Worm (Caenorhabditis elegans) whole organism, L1 larva: Measurements from ENCODE around the gene mlc-5.

Experiments
- C16A3.4 ChIP-seq: fragments of 150-350 bp; optimal IDR thresholded peaks from 2 replicates; lab custom pipeline; 2014; ENCODE audit warnings: missing biosample characterization, missing genetic modification characterization
- alr-1 ChIP-seq: fragments of 200-800 bp; sonication (Bioruptor generic); optimal IDR thresholded peaks from 2 replicates; lab custom pipeline; 2018; ENCODE audit warnings: borderline replicate concordance, mild to moderate bottlenecking, missing genetic modification characterization, missing compliant biosample characterization
- aly-2 ChIP-seq: fragments of 150-350 bp; optimal IDR thresholded peaks from 2 replicates; lab custom pipeline; 2014; ENCODE audit warnings: missing biosample characterization, missing genetic modification characterization
- blmp-1 ChIP-seq: fragments of 150-350 bp; optimal IDR thresholded peaks from 2 replicates; lab custom pipeline; 2014; ENCODE audit warnings: missing biosample characterization, missing genetic modification characterization
- ceh-63 ChIP-seq: fragments of 200-800 bp; sonication (Bioruptor generic); optimal IDR thresholded peaks from 2 replicates; lab custom pipeline; 2018; ENCODE audit warnings: mild to moderate bottlenecking, missing genetic modification characterization, missing compliant biosample characterization
- ceh-82 ChIP-seq, 3 experiments: fragments of 150-350 bp in 1 of 3; sonication (generic microtip) in 2 of 3; optimal IDR thresholded peaks; 2 replicates each; lab custom pipeline; 2014 to 2017; ENCODE audit warnings: missing biosample characterization in 3 of 3, missing genetic modification characterization in 3 of 3
- ceh-88 ChIP-seq: fragments of 200-800 bp; sonication (Bioruptor generic); IDR thresholded peaks from 2 replicates; pipeline ENCODE4 v1.3.6; 2022; ENCODE audit warnings: missing genetic modification characterization, missing compliant biosample characterization
- ceh-90 ChIP-seq: sonication (generic microtip); optimal IDR thresholded peaks from 2 replicates; lab custom pipeline; 2016; ENCODE audit warnings: missing genetic modification characterization, missing compliant biosample characterization
- dpl-1 ChIP-seq, 3 experiments: fragments of 150-350 bp in 2 of 3; sonication (generic microtip) in 1 of 3; optimal IDR thresholded peaks; 2 replicates each; lab custom pipeline; 2014 to 2017; ENCODE audit warnings: missing biosample characterization in 3 of 3, missing genetic modification characterization in 3 of 3, missing genetic modification reagents in 3 of 3
- dsc-1 ChIP-seq: sonication (generic microtip); optimal IDR thresholded peaks from 2 replicates; lab custom pipeline; 2016; ENCODE audit warnings: mild to moderate bottlenecking, missing genetic modification characterization, missing compliant biosample characterization
- efl-1 ChIP-seq, 4 experiments: fragments of 150-350 bp; optimal IDR thresholded peaks in 3 of 4; peaks in 1 of 4; 1 replicate in 1 of 4; 2 replicates in 3 of 4; lab custom pipeline; 2014; ENCODE audit warnings: missing biosample characterization in 2 of 4, missing genetic modification characterization in 2 of 4, missing genetic modification reagents in 2 of 4
- ets-5 ChIP-seq: fragments of 200-800 bp; sonication (Bioruptor generic); IDR thresholded peaks from 2 replicates; pipeline ENCODE4 v1.3.6; 2022; ENCODE audit warnings: missing genetic modification characterization, missing compliant biosample characterization
- fkh-10 ChIP-seq: sonication (generic microtip); optimal IDR thresholded peaks from 2 replicates; lab custom pipeline; 2017; ENCODE audit warnings: missing biosample characterization, missing genetic modification reagents, missing genetic modification characterization
- fkh-4 ChIP-seq: sonication (generic microtip); optimal IDR thresholded peaks from 2 replicates; lab custom pipeline; 2016; ENCODE audit warnings: missing compliant biosample characterization, missing genetic modification characterization, borderline replicate concordance
- fos-1 ChIP-seq: fragments of 150-350 bp; optimal IDR thresholded peaks from 2 replicates; lab custom pipeline; 2014; ENCODE audit warnings: missing biosample characterization, missing genetic modification characterization
- grh-1 ChIP-seq: fragments of 200-800 bp; sonication (Bioruptor generic); IDR thresholded peaks from 2 replicates; pipeline ENCODE4 v1.3.6; 2022; ENCODE audit warnings: missing genetic modification reagents, missing genetic modification characterization, missing compliant biosample characterization
- lin-13 ChIP-seq: fragments of 150-350 bp; optimal IDR thresholded peaks from 2 replicates; lab custom pipeline; 2014; ENCODE audit warnings: missing biosample characterization, missing genetic modification reagents, missing genetic modification characterization
- lin-14 ChIP-seq: fragments of 200-800 bp; sonication (Bioruptor generic); optimal IDR thresholded peaks from 2 replicates; lab custom pipeline; 2018; ENCODE audit warnings: mild to moderate bottlenecking, missing genetic modification characterization, moderate library complexity, missing compliant biosample characterization
- lin-35 ChIP-seq, 2 experiments: fragments of 150-350 bp; optimal IDR thresholded peaks; 2 replicates each; lab custom pipeline; 2014; ENCODE audit warnings: missing biosample characterization in 2 of 2, missing genetic modification characterization in 2 of 2, missing genetic modification reagents in 2 of 2
- lir-3 ChIP-seq: sonication (generic microtip); optimal IDR thresholded peaks from 2 replicates; lab custom pipeline; 2016; ENCODE audit warnings: mild to moderate bottlenecking, missing genetic modification characterization, moderate library complexity, missing compliant biosample characterization; ENCODE audit not compliant: poor library complexity
- lsy-2 ChIP-seq, 2 experiments: fragments of 150-350 bp; optimal IDR thresholded peaks; 2 replicates each; lab custom pipeline; 2014; ENCODE audit warnings: missing biosample characterization in 2 of 2, missing genetic modification characterization in 2 of 2
- mef-2 ChIP-seq: fragments of 150-350 bp; optimal IDR thresholded peaks from 2 replicates; lab custom pipeline; 2014; ENCODE audit warnings: missing biosample characterization, missing genetic modification characterization
- mep-1 ChIP-seq: fragments of 150-350 bp; optimal IDR thresholded peaks from 2 replicates; lab custom pipeline; 2014; ENCODE audit warnings: missing biosample characterization, missing genetic modification characterization
- nhr-12 ChIP-seq: sonication (generic microtip); optimal IDR thresholded peaks from 2 replicates; lab custom pipeline; 2017; ENCODE audit warnings: missing biosample characterization, missing genetic modification characterization
- nhr-19 ChIP-seq: fragments of 200-800 bp; sonication (Bioruptor generic); conservative IDR thresholded peaks from 2 replicates; pipeline ENCODE4 v1.3.6; 2022; ENCODE audit warnings: missing genetic modification characterization, missing compliant biosample characterization
- nhr-20 ChIP-seq: sonication (generic microtip); optimal IDR thresholded peaks from 2 replicates; lab custom pipeline; 2016; ENCODE audit warnings: mild to moderate bottlenecking, missing genetic modification characterization, missing compliant biosample characterization
- nhr-237 ChIP-seq: fragments of 150-350 bp; optimal IDR thresholded peaks from 2 replicates; lab custom pipeline; 2014; ENCODE audit warnings: missing biosample characterization, missing genetic modification characterization
- nhr-28 ChIP-seq: fragments of 150-350 bp; optimal IDR thresholded peaks from 2 replicates; lab custom pipeline; 2014; ENCODE audit warnings: missing biosample characterization, missing genetic modification characterization
- nhr-71 ChIP-seq: sonication (generic microtip); optimal IDR thresholded peaks from 2 replicates; lab custom pipeline; 2016; ENCODE audit warnings: mild to moderate bottlenecking, missing genetic modification characterization, moderate library complexity, missing compliant biosample characterization
- nhr-76 ChIP-seq: sonication (generic microtip); optimal IDR thresholded peaks from 2 replicates; lab custom pipeline; 2017; ENCODE audit warnings: missing biosample characterization, missing genetic modification characterization
- nhr-90 ChIP-seq: sonication (generic microtip); optimal IDR thresholded peaks from 2 replicates; lab custom pipeline; 2016; ENCODE audit warnings: mild to moderate bottlenecking, missing genetic modification characterization, missing compliant biosample characterization; ENCODE audit not compliant: poor library complexity
- pag-3 ChIP-seq: sonication (generic microtip); optimal IDR thresholded peaks from 2 replicates; lab custom pipeline; 2017; ENCODE audit warnings: missing genetic modification characterization, mild to moderate bottlenecking, missing compliant biosample characterization, antibody characterized with exemption, borderline replicate concordance; ENCODE audit not compliant: insufficient read depth
- pqm-1 ChIP-seq: sonication (generic microtip); optimal IDR thresholded peaks from 3 replicates; lab custom pipeline; 2017; ENCODE audit warnings: missing biosample characterization, missing genetic modification characterization
- rnt-1 ChIP-seq: sonication (generic microtip); optimal IDR thresholded peaks from 2 replicates; lab custom pipeline; 2016; ENCODE audit warnings: mild to moderate bottlenecking, missing genetic modification characterization, moderate library complexity, missing compliant biosample characterization
- skn-1 ChIP-seq: fragments of 150-350 bp; optimal IDR thresholded peaks from 2 replicates; lab custom pipeline; 2014; ENCODE audit warnings: missing biosample characterization, missing genetic modification characterization
- snpc-4 ChIP-seq: fragments of 150-350 bp; optimal IDR thresholded peaks from 2 replicates; lab custom pipeline; 2014; ENCODE audit warnings: missing biosample characterization, missing genetic modification characterization
- snu-23 ChIP-seq: sonication (generic microtip); optimal IDR thresholded peaks from 2 replicates; lab custom pipeline; 2016; ENCODE audit warnings: missing genetic modification characterization, missing compliant biosample characterization
- tlp-1 ChIP-seq: fragments of 150-350 bp; optimal IDR thresholded peaks from 2 replicates; lab custom pipeline; 2014; ENCODE audit warnings: missing biosample characterization, missing genetic modification characterization
- unc-130 ChIP-seq: fragments of 150-350 bp; optimal IDR thresholded peaks from 2 replicates; lab custom pipeline; 2017; ENCODE audit warnings: missing biosample characterization, missing genetic modification characterization, inconsistent platforms
- unc-62 ChIP-seq: fragments of 150-350 bp; optimal IDR thresholded peaks from 2 replicates; lab custom pipeline; 2014; ENCODE audit warnings: missing biosample characterization, missing genetic modification reagents, missing genetic modification characterization
- unc-86 ChIP-seq: sonication (generic microtip); optimal IDR thresholded peaks from 2 replicates; lab custom pipeline; 2016; ENCODE audit warnings: missing genetic modification characterization, missing compliant biosample characterization
- unc-98 ChIP-seq: fragments of 200-800 bp; sonication (Bioruptor generic); IDR thresholded peaks from 2 replicates; pipeline ENCODE4 v1.3.6; 2022; ENCODE audit warnings: missing genetic modification characterization, missing compliant biosample characterization
- vab-15 ChIP-seq: sonication (generic microtip); optimal IDR thresholded peaks from 2 replicates; lab custom pipeline; 2017; ENCODE audit warnings: missing genotype, mild to moderate bottlenecking, missing genetic modification characterization, missing compliant biosample characterization
- zag-1 ChIP-seq: fragments of 150-350 bp; optimal IDR thresholded peaks from 2 replicates; lab custom pipeline; 2014; ENCODE audit warnings: missing biosample characterization, missing genetic modification characterization
- ztf-4 ChIP-seq: fragments of 150-350 bp; optimal IDR thresholded peaks from 2 replicates; lab custom pipeline; 2014; ENCODE audit warnings: missing biosample characterization, missing genetic modification characterization

The mlc-5 gene

ce11 chrIII:13616793-13617192 is 6.3 kb upstream of the mlc-5 start, which contains the start of gene T12D8.9:
Gene T12D8.9, plus strand, starts transcription at chrIII:13617104.
- TF ChIP-seq zag-1 (no peak), ztf-4 (tag; lab: Kevin White, UChicago) (peak; percentile 3), ets-5 (GFP tag; lab: Robert Waterston, UW) (no peak), dpl-1 (GFP tag; optimal IDR thresholded peaks at IDR 0.05; lab: Kevin White, UChicago) (no peak), nhr-20 (tag; lab: Kevin White, UChicago) (no peak), nhr-28 (tag; lab: Kevin White, UChicago) (no peak), fkh-4 (tag; lab: Kevin White, UChicago) (peak; percentile 26), rnt-1 (tag; lab: Kevin White, UChicago) (peak; percentile 56), dsc-1 (peak; percentile 48), unc-62 (GFP tag; lab: Kevin White, UChicago) (no peak), pag-3 (tag; lab: Kevin White, UChicago) (peak; percentile 31), vab-15 (tag; lab: Kevin White, UChicago) (no peak), C16A3.4 (peak; percentile 15), pqm-1 (tag; lab: Kevin White, UChicago) (no peak), snu-23 (GFP tag; lab: Kevin White, UChicago) (peak; percentile 49), ceh-88 (GFP tag; lab: Robert Waterston, UW) (no peak), unc-130 (tag; lab: Kevin White, UChicago) (peak; percentile 52), tlp-1 (tag; lab: Kevin White, UChicago) (no peak), lsy-2 (tag; optimal IDR thresholded peaks at IDR 0.05; lab: Kevin White, UChicago) (peak; percentile 6 to 52), lin-14 (GFP tag; lab: Kevin White, UChicago) (peak; percentile 76), nhr-19 (peak; percentile 24), nhr-12 (no peak), nhr-71 (tag; lab: Kevin White, UChicago) (peak; percentile 57), alr-1 (tag; lab: Kevin White, UChicago) (no peak)
- TF ChIP-seq, all 84 proteins: peak for 12

ce11 chrIII:13621012-13621411 is 2.1 kb upstream of the mlc-5 start:
- TF ChIP-seq efl-1 (optimal IDR thresholded peaks at IDR 0.05; lab: Kevin White, UChicago): no peak
- peak in 1 of 2 experiments; percentile 19 for TF ChIP-seq efl-1 (GFP tag; optimal IDR thresholded peaks at IDR 0.05 in 1 of 2; lab: Kevin White, UChicago)
- no peak for TF ChIP-seq nhr-12

- TF ChIP-seq ceh-63 (peak; percentile 20), blmp-1 (no peak), ceh-90 (tag; lab: Kevin White, UChicago) (no peak)
- TF ChIP-seq, all 84 proteins: peak for 1
Observed at ce11 chrIII:13621717-13622116, 1.4 kb upstream of the mlc-5 start.

ce11 chrIII:13622268-13622667 is 846 bp upstream of the mlc-5 start, which contains the start of gene hip-1:
Gene hip-1, minus strand, starts transcription at chrIII:13622492.
- TF ChIP-seq lin-35 (GFP tag; optimal IDR thresholded peaks at IDR 0.05; lab: Kevin White, UChicago): peak; percentile 80
- peak; percentile 48 for TF ChIP-seq nhr-20 (tag; lab: Kevin White, UChicago)
- TF ChIP-seq lir-3: no peak
- no peak for TF ChIP-seq fkh-4 (tag; lab: Kevin White, UChicago)
- TF ChIP-seq ceh-82 (tag; optimal IDR thresholded peaks at IDR 0.05; lab: Kevin White, UChicago): peak; percentile 18 to 45 (median 29)
- TF ChIP-seq lsy-2 (tag; optimal IDR thresholded peaks at IDR 0.05; lab: Kevin White, UChicago): peak; percentile 58 to 70
- peak; percentile 52 for TF ChIP-seq dsc-1
- TF ChIP-seq skn-1 (tag; lab: Kevin White, UChicago): peak; percentile 75
- peak; percentile 39 for TF ChIP-seq nhr-90 (tag; lab: Kevin White, UChicago)
- peak; percentile 30 for TF ChIP-seq snpc-4
- no peak for TF ChIP-seq fkh-10
- no peak for TF ChIP-seq aly-2 (tag; lab: Kevin White, UChicago)
- no peak for TF ChIP-seq grh-1 (GFP tag; lab: Robert Waterston, UW)
- no peak for TF ChIP-seq unc-98 (GFP tag; lab: Robert Waterston, UW)
- no peak for TF ChIP-seq nhr-76
- TF ChIP-seq fos-1 (tag; lab: Kevin White, UChicago): no peak
- peak; percentile 53 to 72 for TF ChIP-seq efl-1 (optimal IDR thresholded peaks at IDR 0.05; lab: Kevin White, UChicago)
- peak; percentile 85 to 97 for TF ChIP-seq efl-1 (GFP tag; optimal IDR thresholded peaks at IDR 0.05 in 1 of 2; lab: Kevin White, UChicago)
- TF ChIP-seq nhr-12: no peak
- peak; percentile 49 for TF ChIP-seq lin-13 (GFP tag; lab: Kevin White, UChicago)
- peak; percentile 64 for TF ChIP-seq lin-14 (GFP tag; lab: Kevin White, UChicago)
- no peak for TF ChIP-seq mef-2 (tag; lab: Kevin White, UChicago)
- TF ChIP-seq ceh-63: no peak
- TF ChIP-seq dpl-1 (GFP tag; optimal IDR thresholded peaks at IDR 0.05; lab: Kevin White, UChicago): peak; percentile 74 to 85 (median 75)
- no peak for TF ChIP-seq nhr-237 (tag; lab: Kevin White, UChicago)
- TF ChIP-seq zag-1: no peak
- TF ChIP-seq unc-86 (tag; lab: Kevin White, UChicago): peak; percentile 12
- peak; percentile 79 for TF ChIP-seq mep-1 (tag; lab: Kevin White, UChicago)
